Worm (Caenorhabditis elegans): ENCODE results near the gene sft-1.

DNA sequence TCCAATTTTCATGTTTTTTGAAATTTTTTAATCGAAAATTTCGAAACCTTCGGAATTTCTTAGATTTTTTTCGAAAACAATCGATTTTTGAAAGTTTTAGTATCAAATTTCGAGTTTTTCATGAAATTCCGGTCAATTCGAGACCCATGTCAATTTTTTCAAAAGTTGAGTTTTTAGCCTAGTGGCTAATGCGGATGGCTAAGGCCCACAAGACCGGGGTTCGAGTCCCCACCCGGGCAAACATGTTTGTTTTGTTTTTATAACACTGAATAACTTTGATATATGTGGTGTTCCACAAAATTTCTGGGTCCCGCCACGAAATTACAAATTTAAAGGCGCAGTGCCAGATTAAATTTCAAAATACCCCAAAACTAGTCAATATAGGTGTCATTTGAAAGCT is 12.9 kb downstream of the sft-1 start:
- TF ChIP-seq ets-7 (tag; optimal IDR thresholded peaks at IDR 0.05) (no peak), B0310.2 (tag; optimal IDR thresholded peaks at IDR 0.05) (no peak), tbx-11 (GFP tag; IDR thresholded peaks at IDR 0.05) (no peak), ama-1 (optimal IDR thresholded peaks at IDR 0.05) (no peak), hnd-1 (tag; optimal IDR thresholded peaks at IDR 0.05) (no peak), scrt-1 (GFP tag; IDR thresholded peaks at IDR 0.05) (no peak), flt-1 (GFP tag; IDR thresholded peaks at IDR 0.05) (no peak), sea-1 (GFP tag; conservative IDR thresholded peaks at IDR 0.05) (no peak), ceh-13 (GFP tag; optimal IDR thresholded peaks at IDR 0.05) (no peak)

Measured in whole organism, early embryonic.